Fruit fly (Drosophila melanogaster) whole organism, embryonic: ENCODE measurements around the gene Rcd2.

Experiments
- CG11093 ChIP-seq: fragments of 200-800 bp; sonication (Bioruptor generic); IDR thresholded peaks from 3 replicates; pipeline ENCODE4 v1.3.6; 2022; ENCODE audit warnings: missing biosample characterization, missing genetic modification characterization
- CG11696 ChIP-seq: fragments of 200-800 bp; sonication (Bioruptor generic); IDR thresholded peaks from 2 replicates; pipeline ENCODE4 v1.3.6; 2022; ENCODE audit warnings: missing biosample characterization, missing genetic modification characterization
- CG14667 ChIP-seq: fragments of 200-800 bp; sonication (Bioruptor generic); IDR thresholded peaks from 2 replicates; pipeline ENCODE4 v1.3.6; 2022; ENCODE audit warnings: missing biosample characterization, missing genetic modification characterization
- CG16815 ChIP-seq: fragments of 200-800 bp; sonication (Bioruptor generic); optimal IDR thresholded peaks from 3 replicates; lab custom pipeline; 2017; ENCODE audit warnings: missing biosample characterization, mild to moderate bottlenecking, missing genetic modification characterization
- CG1832 ChIP-seq: fragments of 200-800 bp; sonication (Bioruptor generic); optimal IDR thresholded peaks from 2 replicates; lab custom pipeline; 2017; ENCODE audit warnings: missing biosample characterization, mild to moderate bottlenecking, missing genetic modification characterization, inconsistent platforms
- CG18476 ChIP-seq: fragments of 200-800 bp; sonication (Bioruptor generic); optimal IDR thresholded peaks from 2 replicates; lab custom pipeline; 2016; ENCODE audit warnings: missing biosample characterization, mild to moderate bottlenecking, missing genetic modification characterization
- CG18599 ChIP-seq: fragments of 200-800 bp; sonication (Bioruptor generic); optimal IDR thresholded peaks from 3 replicates; lab custom pipeline; 2017; ENCODE audit warnings: missing biosample characterization, missing genetic modification characterization, mild to moderate bottlenecking, moderate library complexity, missing genetic modification reagents
- CG2129 ChIP-seq: fragments of 200-800 bp; sonication (Bioruptor generic); IDR thresholded peaks from 2 replicates; pipeline ENCODE4 v1.3.6; 2022; ENCODE audit warnings: missing biosample characterization, missing genetic modification characterization; ENCODE audit not compliant: partially characterized antibody
- CG2889 ChIP-seq: fragments of 200-800 bp; sonication (Bioruptor generic); IDR thresholded peaks from 3 replicates; pipeline ENCODE4 v1.3.6; 2022; ENCODE audit warnings: missing biosample characterization, missing genetic modification characterization
- CG31388 ChIP-seq: fragments of 200-800 bp; sonication (Bioruptor generic); optimal IDR thresholded peaks from 2 replicates; lab custom pipeline; 2016; ENCODE audit warnings: missing biosample characterization, missing genetic modification characterization
- CG33213 ChIP-seq: fragments of 200-800 bp; sonication (Bioruptor generic); optimal IDR thresholded peaks from 3 replicates; lab custom pipeline; 2016; ENCODE audit warnings: missing biosample characterization, missing genetic modification characterization
- CG3847 ChIP-seq: fragments of 200-800 bp; sonication (Bioruptor generic); IDR thresholded peaks from 2 replicates; pipeline ENCODE4 v1.3.6; 2022; ENCODE audit warnings: missing biosample characterization, missing genetic modification characterization
- CG4360 ChIP-seq: fragments of 200-800 bp; sonication (Bioruptor generic); IDR thresholded peaks from 2 replicates; pipeline ENCODE4 v1.3.6; 2022; ENCODE audit warnings: missing biosample characterization, missing genetic modification characterization
- CG4404 ChIP-seq: fragments of 200-800 bp; sonication (Bioruptor generic); IDR thresholded peaks from 2 replicates; pipeline ENCODE4 v1.3.6; 2022; ENCODE audit warnings: missing biosample characterization, missing genetic modification characterization
- CG4854 ChIP-seq: fragments of 200-800 bp; sonication (Bioruptor generic); optimal IDR thresholded peaks from 2 replicates; lab custom pipeline; 2016; ENCODE audit warnings: missing biosample characterization, missing genetic modification characterization, inconsistent platforms
- CG6654 ChIP-seq: fragments of 200-800 bp; sonication (Bioruptor generic); optimal IDR thresholded peaks from 2 replicates; lab custom pipeline; 2017; ENCODE audit warnings: missing biosample characterization, mild to moderate bottlenecking, missing genetic modification characterization
- CG7372 ChIP-seq: fragments of 200-800 bp; sonication (Bioruptor generic); IDR thresholded peaks from 2 replicates; pipeline ENCODE4 v1.3.6; 2022; ENCODE audit warnings: missing biosample characterization, missing genetic modification characterization
- CG7963 ChIP-seq: fragments of 200-800 bp; sonication (Bioruptor generic); IDR thresholded peaks from 3 replicates; pipeline ENCODE4 v1.3.6; 2022; ENCODE audit warnings: missing biosample characterization, missing genetic modification characterization; ENCODE audit not compliant: partially characterized antibody
- Fer3 ChIP-seq: fragments of 200-800 bp; sonication (Bioruptor generic); optimal IDR thresholded peaks from 2 replicates; lab custom pipeline; 2018; ENCODE audit warnings: missing biosample characterization, mild to moderate bottlenecking, missing genetic modification characterization, moderate library complexity
- H15 ChIP-seq: fragments of 200-800 bp; sonication (Bioruptor generic); IDR thresholded peaks from 3 replicates; pipeline ENCODE4 v1.3.6; 2022; ENCODE audit warnings: missing biosample characterization, missing genetic modification characterization
- Meics ChIP-seq: fragments of 200-800 bp; sonication (Bioruptor generic); optimal IDR thresholded peaks from 2 replicates; lab custom pipeline; 2017; ENCODE audit warnings: missing biosample characterization, mild to moderate bottlenecking, missing genetic modification characterization
- Pdp1 ChIP-seq, 2 experiments: fragments of 200-800 bp; sonication (Bioruptor generic); optimal IDR thresholded peaks; 3 replicates each; lab custom pipeline; 2016; ENCODE audit warnings: missing biosample characterization in 2 of 2, missing genetic modification characterization in 2 of 2, mild to moderate bottlenecking in 1 of 2, moderate library complexity in 1 of 2
- Spps ChIP-seq: fragments of 200-800 bp; sonication (Bioruptor generic); optimal IDR thresholded peaks from 2 replicates; lab custom pipeline; 2018; ENCODE audit warnings: missing biosample characterization, mild to moderate bottlenecking, missing genetic modification characterization
- Sry-β ChIP-seq: fragments of 200-800 bp; sonication (Bioruptor generic); optimal IDR thresholded peaks from 2 replicates; lab custom pipeline; 2018; ENCODE audit warnings: missing biosample characterization, mild to moderate bottlenecking, missing genetic modification characterization, moderate library complexity
- YL-1 ChIP-seq: fragments of 200-800 bp; sonication (Bioruptor generic); optimal IDR thresholded peaks from 3 replicates; lab custom pipeline; 2017; ENCODE audit warnings: missing biosample characterization, mild to moderate bottlenecking, missing genetic modification characterization
- ap ChIP-seq: fragments of 200-800 bp; sonication (Bioruptor generic); IDR thresholded peaks from 2 replicates; pipeline ENCODE4 v1.3.6; 2022; ENCODE audit warnings: missing biosample characterization, missing genetic modification characterization
- ash1 ChIP-seq: fragments of 200-800 bp; sonication (Bioruptor generic); optimal IDR thresholded peaks from 2 replicates; lab custom pipeline; 2018; ENCODE audit warnings: missing biosample characterization, mild to moderate bottlenecking, missing genetic modification characterization
- chinmo ChIP-seq: fragments of 200-800 bp; sonication (Bioruptor generic); IDR thresholded peaks from 4 replicates; pipeline ENCODE4 v1.3.6; 2022; ENCODE audit warnings: missing biosample characterization, missing genetic modification characterization; ENCODE audit not compliant: partially characterized antibody
- crol ChIP-seq: fragments of 200-800 bp; sonication (Bioruptor generic); IDR thresholded peaks from 2 replicates; pipeline ENCODE4 v1.3.6; 2022; ENCODE audit warnings: missing biosample characterization, missing genetic modification characterization
- fd96Cb ChIP-seq: fragments of 200-800 bp; sonication (Bioruptor generic); optimal IDR thresholded peaks from 2 replicates; lab custom pipeline; 2018; ENCODE audit warnings: missing biosample characterization, mild to moderate bottlenecking, missing genetic modification characterization, moderate library complexity
- ftz-f1 ChIP-seq: fragments of 200-800 bp; sonication (Bioruptor generic); optimal IDR thresholded peaks from 2 replicates; lab custom pipeline; 2016; ENCODE audit warnings: missing biosample characterization, missing genetic modification characterization
- fu2 ChIP-seq: fragments of 200-800 bp; sonication (Bioruptor generic); optimal IDR thresholded peaks from 2 replicates; lab custom pipeline; 2016; ENCODE audit warnings: missing biosample characterization, missing genetic modification characterization
- gcm2 ChIP-seq: fragments of 200-800 bp; sonication (Bioruptor generic); optimal IDR thresholded peaks from 2 replicates; lab custom pipeline; 2016; ENCODE audit warnings: missing biosample characterization, missing genetic modification characterization
- ind ChIP-seq: fragments of 200-800 bp; sonication (Bioruptor generic); optimal IDR thresholded peaks from 3 replicates; lab custom pipeline; 2016; ENCODE audit warnings: missing biosample characterization, missing genetic modification characterization
- kay ChIP-seq: fragments of 200-800 bp; sonication (Bioruptor generic); optimal IDR thresholded peaks from 2 replicates; lab custom pipeline; 2016; ENCODE audit warnings: missing biosample characterization, missing genetic modification characterization
- odd ChIP-seq: fragments of 200-800 bp; sonication (Bioruptor generic); optimal IDR thresholded peaks from 2 replicates; lab custom pipeline; 2017; ENCODE audit warnings: missing biosample characterization, mild to moderate bottlenecking, missing genetic modification characterization
- phol ChIP-seq: fragments of 200-800 bp; sonication (Bioruptor generic); optimal IDR thresholded peaks from 3 replicates; lab custom pipeline; 2018; ENCODE audit warnings: missing biosample characterization, mild to moderate bottlenecking, missing genetic modification characterization, moderate library complexity
- sens ChIP-seq: fragments of 200-800 bp; sonication (Bioruptor generic); peaks from one replicate; lab custom pipeline; 2016; ENCODE audit warnings: missing biosample characterization, missing genetic modification characterization
- vfl ChIP-seq: fragments of 200-800 bp; sonication (Bioruptor generic); optimal IDR thresholded peaks from 2 replicates; lab custom pipeline; 2016; ENCODE audit warnings: missing biosample characterization, missing genetic modification characterization

Rcd2 gene

dm6 chr3L:20516519-20517178, 23.6 kb downstream of the Rcd2 start (continued):
- TF ChIP-seq CG33213 (GFP tag; lab: Kevin White, UChicago) (no peak), Meics (GFP tag; lab: Kevin White, UChicago) (peak; percentile 37), CG7963 (GFP tag; lab: Robert Waterston, UW) (no peak), fd96Cb (tag; lab: Kevin White, UChicago) (peak; percentile 59), Fer3 (peak; percentile 28), vfl (no peak), Spps (tag; lab: Kevin White, UChicago) (peak; percentile 17), fu2 (GFP tag; lab: Kevin White, UChicago) (no peak), CG18476 (GFP tag; lab: Kevin White, UChicago) (no peak), CG6654 (GFP tag; lab: Kevin White, UChicago) (peak; percentile 99), kay (GFP tag; lab: Kevin White, UChicago) (no peak), CG18599 (GFP tag; lab: Kevin White, UChicago) (peak; percentile 55), CG4854 (no peak), CG2129 (GFP tag; lab: Robert Waterston, UW) (no peak), ftz-f1 (GFP tag; lab: Kevin White, UChicago) (no peak), CG16815 (GFP tag; lab: Kevin White, UChicago) (no peak), odd (GFP tag; lab: Kevin White, UChicago) (no peak), ap (GFP tag; lab: Robert Waterston, UW) (no peak), CG4404 (GFP tag; lab: Robert Waterston, UW) (0 out of 2 replicates have a peak, but pooled peaks have one; percentile 34), CG11696 (GFP tag; lab: Robert Waterston, UW) (no peak), YL-1 (GFP tag; lab: Kevin White, UChicago) (peak; percentile 27), CG1832 (GFP tag; lab: Kevin White, UChicago) (no peak), H15 (GFP tag; lab: Robert Waterston, UW) (no peak), CG11093 (GFP tag; lab: Robert Waterston, UW) (no peak), ash1 (no peak), CG7372 (GFP tag; lab: Robert Waterston, UW) (no peak), ind (GFP tag; lab: Kevin White, UChicago) (peak; percentile 42), Sry-β (GFP tag; lab: Kevin White, UChicago) (no peak), CG31388 (GFP tag; lab: Kevin White, UChicago) (no peak), CG3847 (GFP tag; lab: Robert Waterston, UW) (no peak), phol (tag; lab: Kevin White, UChicago) (peak; percentile 62), crol (GFP tag; lab: Robert Waterston, UW) (no peak)
- TF ChIP-seq, all 482 proteins: peak for 176

dm6 chr3L:20514101-20514500, 26.1 kb downstream of the Rcd2 start:
- TF ChIP-seq CG14667, result no peak
- no peak for TF ChIP-seq CG2889
- TF ChIP-seq chinmo (GFP tag; lab: Robert Waterston, UW), result 0 out of 4 replicates have a peak, but pooled peaks have one; percentile 30
- peak; percentile 50 for TF ChIP-seq sens
- no peak for TF ChIP-seq CG4360 (GFP tag; lab: Robert Waterston, UW)
- TF ChIP-seq Pdp1 (GFP tag; optimal IDR thresholded peaks at IDR 0.05; lab: Kevin White, UChicago), result peak in 1 of 2 experiments; percentile 0
- no peak for TF ChIP-seq gcm2 (GFP tag; lab: Kevin White, UChicago)
